Fruit fly (Drosophila melanogaster): ENCODE measurements around the gene ImpL2.

The ImpL2 gene

DNA sequence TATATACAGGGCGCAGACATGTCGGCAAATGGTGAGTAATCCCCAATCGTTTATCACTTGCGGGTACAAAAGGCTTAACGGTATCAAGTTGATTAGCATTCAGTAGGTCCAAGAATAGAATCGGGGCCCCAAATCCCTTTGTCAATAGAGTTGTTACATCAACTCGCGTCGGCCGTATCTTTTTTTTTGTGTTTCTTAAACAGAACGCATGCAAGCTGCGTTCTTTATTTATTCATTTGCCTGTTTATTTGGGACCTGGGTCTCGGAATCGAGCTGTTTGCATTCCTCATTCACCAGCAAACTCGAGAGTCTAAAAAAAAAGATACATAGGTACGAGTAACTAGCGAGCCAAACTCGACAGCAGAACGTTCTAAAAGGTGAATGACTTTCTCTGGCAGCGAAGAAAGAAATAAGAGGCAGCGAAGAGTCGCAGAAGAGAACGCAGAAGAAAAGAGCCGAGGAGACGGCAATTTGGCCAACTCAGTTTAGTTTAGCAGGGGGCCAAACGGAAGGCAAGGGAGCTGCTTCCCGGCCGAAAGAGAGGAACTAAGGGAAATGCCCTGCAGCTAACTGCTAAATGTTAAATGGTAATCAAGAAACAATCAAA is 36.3 kb upstream of the ImpL2 start (continued):
- TF ChIP-seq bowl (GFP tag; IDR thresholded peaks at IDR 0.05): no peak
- no peak for TF ChIP-seq da (GFP tag; optimal IDR thresholded peaks at IDR 0.05)
- no peak for TF ChIP-seq phol (tag; optimal IDR thresholded peaks at IDR 0.05)
- TF ChIP-seq CG1603 (tag; optimal IDR thresholded peaks at IDR 0.05): no peak
- no peak for TF ChIP-seq Jarid2 (GFP tag; optimal IDR thresholded peaks at IDR 0.05)
- no peak for TF ChIP-seq br (optimal IDR thresholded peaks at IDR 0.05)
- TF ChIP-seq Hey (tag; optimal IDR thresholded peaks at IDR 0.05): no peak
- no peak for TF ChIP-seq CG30431 (GFP tag; optimal IDR thresholded peaks at IDR 0.05)
- no peak for TF ChIP-seq Optix (GFP tag; IDR thresholded peaks at IDR 0.05)
- no peak for TF ChIP-seq CG17829 (tag; optimal IDR thresholded peaks at IDR 0.05)
- no peak for TF ChIP-seq Nf-YA (GFP tag; IDR thresholded peaks at IDR 0.05)
- TF ChIP-seq fd102C (GFP tag; optimal IDR thresholded peaks at IDR 0.05): peak; percentile 15
- TF ChIP-seq CG18764 (GFP tag; optimal IDR thresholded peaks at IDR 0.05): no peak
- no peak for TF ChIP-seq CG14014 (GFP tag; IDR thresholded peaks at IDR 0.05)
- no peak for TF ChIP-seq CG8359 (GFP tag; optimal IDR thresholded peaks at IDR 0.05; ENCODE audit: borderline replicate concordance)
- TF ChIP-seq CG6272 (GFP tag; IDR thresholded peaks at IDR 0.05): no peak
- TF ChIP-seq D19A (tag; optimal IDR thresholded peaks at IDR 0.05): no peak
- no peak for TF ChIP-seq CG9876 (GFP tag; optimal IDR thresholded peaks at IDR 0.05)
- TF ChIP-seq CG10462 (GFP tag; optimal IDR thresholded peaks at IDR 0.05): no peak
- TF ChIP-seq usp (GFP tag; optimal IDR thresholded peaks at IDR 0.05): no peak
- no peak for TF ChIP-seq CG34422 (GFP tag; IDR thresholded peaks at IDR 0.05)
- no peak for TF ChIP-seq Dfd (GFP tag; optimal IDR thresholded peaks at IDR 0.05)
- TF ChIP-seq Blimp-1 (GFP tag; optimal IDR thresholded peaks at IDR 0.05): peak; percentile 64
- TF ChIP-seq lmd (GFP tag; IDR thresholded peaks at IDR 0.05): no peak
- no peak for TF ChIP-seq CHES-1-like (GFP tag; optimal IDR thresholded peaks at IDR 0.05)
- TF ChIP-seq org-1 (GFP tag; optimal IDR thresholded peaks at IDR 0.05): peak; percentile 9
- TF ChIP-seq NfI (GFP tag; optimal IDR thresholded peaks at IDR 0.05): no peak
- no peak for TF ChIP-seq slou (GFP tag; optimal IDR thresholded peaks at IDR 0.05)
- TF ChIP-seq kah (GFP tag; optimal IDR thresholded peaks at IDR 0.05): no peak
- TF ChIP-seq nerfin-1 (tag; optimal IDR thresholded peaks at IDR 0.05): peak; percentile 6
- no peak for TF ChIP-seq CG14965 (GFP tag; optimal IDR thresholded peaks at IDR 0.05; ENCODE audit: borderline replicate concordance)
- TF ChIP-seq Sox100B (GFP tag; optimal IDR thresholded peaks at IDR 0.05): no peak
- TF ChIP-seq cwo (GFP tag; optimal IDR thresholded peaks at IDR 0.05): no peak
- TF ChIP-seq sc (optimal IDR thresholded peaks at IDR 0.05): no peak
- TF ChIP-seq sc (GFP tag; optimal IDR thresholded peaks at IDR 0.05): no peak
- TF ChIP-seq lilli (GFP tag; optimal IDR thresholded peaks at IDR 0.05): no peak
- TF ChIP-seq Atf6 (GFP tag; IDR thresholded peaks at IDR 0.05): no peak
- no peak for TF ChIP-seq pzg (GFP tag; optimal IDR thresholded peaks at IDR 0.05)
- no peak for TF ChIP-seq repo (GFP tag; optimal IDR thresholded peaks at IDR 0.05)
- TF ChIP-seq onecut (GFP tag; IDR thresholded peaks at IDR 0.05): peak; percentile 31; the same call in 1 of the 2 replicates
- TF ChIP-seq CG33213 (GFP tag; optimal IDR thresholded peaks at IDR 0.05): no peak
- TF ChIP-seq al (GFP tag; IDR thresholded peaks at IDR 0.05): no peak
- no peak for TF ChIP-seq CG3995 (GFP tag; optimal IDR thresholded peaks at IDR 0.05)
- TF ChIP-seq B-H2 (GFP tag; optimal IDR thresholded peaks at IDR 0.05): no peak
- TF ChIP-seq Awh (GFP tag; IDR thresholded peaks at IDR 0.05): no peak
- no peak for TF ChIP-seq CG6175 (GFP tag; IDR thresholded peaks at IDR 0.05)
- no peak for TF ChIP-seq Dp (GFP tag; optimal IDR thresholded peaks at IDR 0.05)
- TF ChIP-seq Chrac-16 (GFP tag; optimal IDR thresholded peaks at IDR 0.05): no peak
- TF ChIP-seq CG7556 (GFP tag; optimal IDR thresholded peaks at IDR 0.05): no peak
- no peak for TF ChIP-seq CG4404 (GFP tag; IDR thresholded peaks at IDR 0.05)
- TF ChIP-seq gcm2 (GFP tag; optimal IDR thresholded peaks at IDR 0.05): no peak
- TF ChIP-seq CrebB (tag; optimal IDR thresholded peaks at IDR 0.05): no peak

Data from whole organism, embryonic.